Worm (Caenorhabditis elegans) whole organism, late embryonic: ENCODE data around the gene sel-15.

ENCODE experiments used
- C08G9.2 ChIP-seq: sonication (generic microtip); optimal IDR thresholded peaks from 2 replicates; lab custom pipeline; 2016; ENCODE audit warnings: mild to moderate bottlenecking, missing genetic modification characterization, moderate library complexity, missing compliant biosample characterization
- C38D4.7 ChIP-seq: fragments of 200-800 bp; sonication (Bioruptor generic); optimal IDR thresholded peaks from 2 replicates; lab custom pipeline; 2018; ENCODE audit warnings: mild to moderate bottlenecking, missing genetic modification characterization, moderate library complexity, missing compliant biosample characterization
- F13H6.1 ChIP-seq: sonication (generic microtip); optimal IDR thresholded peaks from 2 replicates; lab custom pipeline; 2016; ENCODE audit warnings: missing genetic modification characterization, missing compliant biosample characterization
- K09A11.1 ChIP-seq: sonication (generic microtip); optimal IDR thresholded peaks from 2 replicates; lab custom pipeline; 2017; ENCODE audit warnings: antibody characterized with exemption, mild to moderate bottlenecking, missing genetic modification characterization, missing compliant biosample characterization; ENCODE audit not compliant: insufficient read depth
- Y22D7AL.16 ChIP-seq: sonication (generic microtip); optimal IDR thresholded peaks from 2 replicates; lab custom pipeline; 2016; ENCODE audit warnings: missing genetic modification characterization, missing compliant biosample characterization
- ama-1 ChIP-seq: fragments of 150-350 bp; optimal IDR thresholded peaks from 2 replicates; lab custom pipeline; 2014
- ceh-14 ChIP-seq: sonication (generic microtip); optimal IDR thresholded peaks from 2 replicates; lab custom pipeline; 2016; ENCODE audit warnings: missing genotype, missing genetic modification characterization, missing compliant biosample characterization
- ceh-2 ChIP-seq: sonication (generic microtip); optimal IDR thresholded peaks from 2 replicates; lab custom pipeline; 2016; ENCODE audit warnings: missing genotype, missing genetic modification characterization, missing compliant biosample characterization
- ceh-24 ChIP-seq: sonication (generic microtip); optimal IDR thresholded peaks from 2 replicates; lab custom pipeline; 2016; ENCODE audit warnings: mild to moderate bottlenecking, missing genetic modification characterization, missing compliant biosample characterization
- ceh-31 ChIP-seq: sonication (generic microtip); optimal IDR thresholded peaks from 2 replicates; lab custom pipeline; 2016; ENCODE audit warnings: missing genetic modification characterization, missing compliant biosample characterization
- ceh-6 ChIP-seq: fragments of 200-800 bp; sonication (Bioruptor generic); optimal IDR thresholded peaks from 2 replicates; lab custom pipeline; 2018; ENCODE audit warnings: mild to moderate bottlenecking, missing genetic modification characterization, missing compliant biosample characterization
- che-1 ChIP-seq: sonication (generic microtip); optimal IDR thresholded peaks from 2 replicates; lab custom pipeline; 2016; ENCODE audit warnings: mild to moderate bottlenecking, missing genetic modification characterization, missing compliant biosample characterization
- dve-1 ChIP-seq: sonication (generic microtip); optimal IDR thresholded peaks from 2 replicates; lab custom pipeline; 2017; ENCODE audit warnings: antibody characterized with exemption, mild to moderate bottlenecking, missing genetic modification characterization, missing compliant biosample characterization
- elt-2 ChIP-seq: sonication (generic microtip); optimal IDR thresholded peaks from 2 replicates; lab custom pipeline; 2016; ENCODE audit warnings: missing genetic modification reagents, missing genetic modification characterization, missing compliant biosample characterization
- elt-4 ChIP-seq: sonication (generic microtip); optimal IDR thresholded peaks from 2 replicates; lab custom pipeline; 2016; ENCODE audit warnings: missing genetic modification characterization, missing compliant biosample characterization
- eyg-1 ChIP-seq: sonication (generic microtip); optimal IDR thresholded peaks from 2 replicates; lab custom pipeline; 2016; ENCODE audit warnings: missing genotype, missing genetic modification characterization, missing compliant biosample characterization
- fkh-10 ChIP-seq: fragments of 150-350 bp; optimal IDR thresholded peaks from 2 replicates; lab custom pipeline; 2014; ENCODE audit warnings: missing biosample characterization, missing genetic modification reagents, missing genetic modification characterization
- gmeb-2 ChIP-seq: sonication (generic microtip); optimal IDR thresholded peaks from 2 replicates; lab custom pipeline; 2016; ENCODE audit warnings: missing genetic modification characterization, inconsistent platforms, missing compliant biosample characterization
- hlh-13 ChIP-seq: fragments of 200-800 bp; sonication (Bioruptor generic); optimal IDR thresholded peaks from 2 replicates; lab custom pipeline; 2018; ENCODE audit warnings: mild to moderate bottlenecking, missing genetic modification characterization, missing compliant biosample characterization
- hlh-30 ChIP-seq: sonication (generic microtip); optimal IDR thresholded peaks from 2 replicates; lab custom pipeline; 2017; ENCODE audit warnings: antibody characterized with exemption, missing genetic modification characterization, missing compliant biosample characterization; ENCODE audit not compliant: insufficient read depth
- nfya-1 ChIP-seq: sonication (generic microtip); optimal IDR thresholded peaks from 2 replicates; lab custom pipeline; 2017; ENCODE audit warnings: missing genetic modification characterization, mild to moderate bottlenecking, missing compliant biosample characterization, antibody characterized with exemption, moderate library complexity
- nhr-11 ChIP-seq: fragments of 150-350 bp; optimal IDR thresholded peaks from 2 replicates; lab custom pipeline; 2014; ENCODE audit warnings: missing biosample characterization, missing genetic modification characterization
- pag-3 ChIP-seq: sonication (generic microtip); optimal IDR thresholded peaks from 2 replicates; lab custom pipeline; 2016; ENCODE audit warnings: missing compliant biosample characterization, missing genetic modification characterization, borderline replicate concordance
- pha-2 ChIP-seq: sonication (generic microtip); optimal IDR thresholded peaks from 2 replicates; lab custom pipeline; 2017; ENCODE audit warnings: mild to moderate bottlenecking, missing genetic modification characterization, missing compliant biosample characterization
- pha-4 ChIP-seq: fragments of 150-350 bp; optimal IDR thresholded peaks from 2 replicates; lab custom pipeline; 2018; ENCODE audit warnings: missing biosample characterization, missing genetic modification reagents, missing genetic modification characterization
- pqm-1 ChIP-seq: sonication (generic microtip); optimal IDR thresholded peaks from 2 replicates; lab custom pipeline; 2016; ENCODE audit warnings: missing genetic modification characterization, missing compliant biosample characterization
- ref-2 ChIP-seq: sonication (generic microtip); optimal IDR thresholded peaks from 2 replicates; lab custom pipeline; 2016; ENCODE audit warnings: missing genetic modification characterization, missing compliant biosample characterization
- sox-2 ChIP-seq: fragments of 200-800 bp; sonication (Bioruptor generic); IDR thresholded peaks from 2 replicates; pipeline ENCODE4 v1.3.6; 2022; ENCODE audit warnings: missing genetic modification reagents, missing genetic modification characterization, missing compliant biosample characterization
- sox-4 ChIP-seq: sonication (generic microtip); optimal IDR thresholded peaks from 2 replicates; lab custom pipeline; 2017; ENCODE audit warnings: mild to moderate bottlenecking, missing genetic modification characterization, inconsistent platforms, missing compliant biosample characterization
- tbx-7 ChIP-seq: sonication (generic microtip); optimal IDR thresholded peaks from 2 replicates; lab custom pipeline; 2016; ENCODE audit warnings: missing genotype, missing genetic modification characterization, missing compliant biosample characterization
- unc-3 ChIP-seq, 2 experiments: fragments of 200-800 bp in 1 of 2; sonication (Bioruptor generic) in 1 of 2; sonication (generic microtip) in 1 of 2; conservative IDR thresholded peaks in 1 of 2; optimal IDR thresholded peaks in 1 of 2; 2 replicates each; pipeline versions ENCODE4 v1.3.6 to Lab custom; 2016 to 2022; ENCODE audit warnings: missing compliant biosample characterization in 2 of 2, missing genetic modification characterization in 2 of 2, missing genetic modification reagents in 1 of 2
- unc-42 ChIP-seq: sonication (generic microtip); optimal IDR thresholded peaks from 2 replicates; lab custom pipeline; 2016; ENCODE audit warnings: missing genotype, missing genetic modification characterization, missing compliant biosample characterization
- unc-55 ChIP-seq: sonication (generic microtip); optimal IDR thresholded peaks from 2 replicates; lab custom pipeline; 2017; ENCODE audit warnings: missing biosample characterization, missing genetic modification reagents, missing genetic modification characterization
- zip-5 ChIP-seq: sonication (generic microtip); optimal IDR thresholded peaks from 2 replicates; lab custom pipeline; 2016; ENCODE audit warnings: missing genetic modification characterization, missing compliant biosample characterization

Gene sel-15

DNA sequence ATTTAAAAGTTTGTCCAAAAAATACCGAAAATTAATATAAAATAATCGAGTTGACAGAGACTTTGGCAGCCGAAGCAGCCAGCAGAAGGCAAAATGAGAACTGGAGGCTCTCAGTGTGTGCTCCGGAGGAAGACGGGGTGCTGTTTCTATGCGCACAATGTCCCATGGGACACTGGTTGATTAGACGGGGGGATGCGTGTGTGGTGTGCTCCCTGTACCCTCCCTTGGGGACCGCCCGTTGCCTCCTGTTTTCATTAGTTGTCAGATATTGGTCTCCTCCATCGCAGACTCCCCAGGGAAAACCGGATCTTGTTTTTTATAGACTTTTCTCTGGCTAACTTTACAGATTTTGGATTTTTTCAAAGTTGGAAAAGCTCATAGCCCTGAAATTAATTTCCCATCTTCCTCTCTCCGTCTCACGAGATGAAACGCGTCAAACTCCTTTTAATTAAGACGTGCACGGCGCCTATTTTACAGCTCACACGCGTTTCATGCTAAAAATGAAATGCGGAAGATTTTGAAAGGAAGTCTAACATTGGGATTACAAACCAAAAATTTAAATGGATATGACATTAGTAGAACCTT is 31.0 kb downstream of the sel-15 start, which contains the start of gene C09F5.3:
C09F5.3 (minus strand) TSS at position 94 of the 585 bp plus-strand sequence.
- TF ChIP-seq unc-3 (GFP tag; conservative IDR thresholded peaks at IDR 0.05; lab: Robert Waterston, UW) (peak; percentile 92), unc-3 (tag; optimal IDR thresholded peaks at IDR 0.05; lab: Kevin White, UChicago) (peak; percentile 98), pha-2 (tag; lab: Kevin White, UChicago) (no peak), hlh-13 (GFP tag; lab: Kevin White, UChicago) (no peak), fkh-10 (GFP tag; lab: Kevin White, UChicago) (no peak), ceh-14 (tag; lab: Kevin White, UChicago) (peak; percentile 9), unc-42 (tag; lab: Kevin White, UChicago) (peak; percentile 8)
- TF ChIP-seq, all 69 proteins: peak for 3

DNA sequence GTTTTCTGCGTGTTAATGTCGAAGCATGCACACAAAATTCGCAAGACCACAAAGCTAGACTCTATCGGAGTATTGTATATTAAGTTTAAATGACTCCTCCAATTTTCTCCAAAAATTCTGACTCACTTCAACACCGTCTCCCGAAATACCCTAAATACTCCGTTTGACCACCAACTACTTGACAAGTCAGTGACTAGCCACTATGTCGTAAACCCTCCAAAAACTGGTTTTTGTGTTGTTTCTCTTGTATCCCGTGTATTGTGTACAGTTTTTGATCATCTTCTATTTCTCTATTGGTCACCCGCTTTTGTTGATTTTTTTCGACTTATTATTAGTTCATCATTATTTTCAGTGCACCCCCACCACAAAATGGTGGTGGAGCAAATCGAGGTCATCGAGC is 37.9 kb downstream of the sel-15 start, which contains the start of gene C09F5.1:
C09F5.1 (plus strand) TSS at position 353 of the 400 bp plus-strand sequence.
- TF ChIP-seq nfya-1 (tag; lab: Kevin White, UChicago) (peak; percentile 6), elt-2 (tag; lab: Kevin White, UChicago) (no peak)

ce11 chrIII:657241-657640 is 39.0 kb downstream of the sel-15 start:
- TF ChIP-seq C08G9.2: no peak
- TF ChIP-seq unc-55 (GFP tag; lab: Kevin White, UChicago): no peak
- no peak for TF ChIP-seq sox-4 (tag; lab: Kevin White, UChicago)
- no peak for TF ChIP-seq zip-5 (tag; lab: Kevin White, UChicago)
- peak; percentile 6 for TF ChIP-seq unc-42 (tag; lab: Kevin White, UChicago)
- TF ChIP-seq ceh-31 (tag; lab: Kevin White, UChicago): no peak

- TF ChIP-seq pqm-1 (tag; lab: Kevin White, UChicago) (no peak), pha-4 (tag; lab: Kevin White, UChicago) (no peak), ref-2 (no peak), C38D4.7 (GFP tag; lab: Kevin White, UChicago) (no peak), fkh-10 (GFP tag; lab: Kevin White, UChicago) (no peak), K09A11.1 (tag; lab: Kevin White, UChicago) (no peak), che-1 (tag; lab: Kevin White, UChicago) (no peak), ama-1 (lab: Kevin White, UChicago) (no peak), elt-2 (tag; lab: Kevin White, UChicago) (no peak), dve-1 (tag; lab: Kevin White, UChicago) (no peak)
Measured at ce11 chrIII:656660-657059, 39.6 kb downstream of the sel-15 start.

- TF ChIP-seq ref-2: peak; percentile 22
- TF ChIP-seq hlh-30 (tag; lab: Kevin White, UChicago): peak; percentile 4
- no peak for TF ChIP-seq nhr-11
- no peak for TF ChIP-seq pha-2 (tag; lab: Kevin White, UChicago)
- TF ChIP-seq, all 69 proteins: peak for 2
Measured at ce11 chrIII:654365-654764, 41.9 kb downstream of the sel-15 start.

DNA sequence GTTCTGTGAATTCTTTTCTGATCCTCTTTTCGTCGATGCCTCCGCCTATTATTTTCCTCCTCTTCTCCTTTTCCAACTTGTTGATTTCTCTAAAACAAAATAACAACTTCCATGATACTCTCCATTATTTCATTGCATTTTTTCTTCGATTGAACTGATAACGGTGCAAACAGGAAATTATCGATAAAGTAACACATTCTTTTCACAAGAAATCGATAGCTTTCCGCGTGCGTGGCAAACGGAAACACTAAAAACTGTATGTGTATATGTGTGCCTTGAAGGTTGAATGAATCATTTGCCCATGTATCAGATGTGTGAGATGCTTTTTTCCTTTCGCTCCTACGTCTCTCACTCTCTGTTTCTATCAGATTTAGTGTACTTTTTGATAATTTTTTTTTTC is 44.7 kb downstream of the sel-15 start:
- TF ChIP-seq elt-2 (tag; lab: Kevin White, UChicago): peak; percentile 16
- no peak for TF ChIP-seq tbx-7 (tag; lab: Kevin White, UChicago)
- TF ChIP-seq che-1 (tag; lab: Kevin White, UChicago): no peak
- no peak for TF ChIP-seq pha-2 (tag; lab: Kevin White, UChicago)
- TF ChIP-seq elt-4: no peak

DNA sequence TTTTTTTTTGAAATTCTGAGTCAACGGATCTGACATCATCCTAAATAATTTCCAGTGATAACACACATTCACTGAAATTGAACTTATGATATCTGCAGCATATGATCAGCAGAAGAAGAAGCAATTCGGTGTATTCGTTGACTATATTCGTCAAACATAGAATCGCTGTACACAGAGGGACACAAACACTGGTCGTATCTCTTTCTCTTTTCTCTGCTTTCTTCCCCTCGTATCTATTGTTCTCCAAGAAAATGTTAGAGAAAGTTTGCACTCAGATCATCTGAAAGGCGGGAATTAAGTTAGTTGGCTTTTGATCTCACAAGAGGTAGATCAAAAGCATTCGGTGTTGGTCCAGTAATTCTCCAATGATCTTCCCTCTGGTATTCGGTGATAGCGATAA is 45.7 kb downstream of the sel-15 start:
- TF ChIP-seq ceh-6 (GFP tag; lab: Kevin White, UChicago) (no peak), pha-2 (tag; lab: Kevin White, UChicago) (no peak), gmeb-2 (tag; lab: Kevin White, UChicago) (no peak), nfya-1 (tag; lab: Kevin White, UChicago) (no peak), zip-5 (tag; lab: Kevin White, UChicago) (no peak), sox-2 (GFP tag; lab: Robert Waterston, UW) (no peak), unc-55 (GFP tag; lab: Kevin White, UChicago) (no peak), ceh-2 (tag; lab: Kevin White, UChicago) (no peak), eyg-1 (tag; lab: Kevin White, UChicago) (no peak), Y22D7AL.16 (tag; lab: Kevin White, UChicago) (no peak), F13H6.1 (no peak), ceh-14 (tag; lab: Kevin White, UChicago) (no peak), ceh-24 (tag; lab: Kevin White, UChicago) (no peak), K09A11.1 (tag; lab: Kevin White, UChicago) (no peak), pag-3 (no peak), C08G9.2 (no peak)
- TF ChIP-seq, all 69 proteins: peak for 0
